Worm (Caenorhabditis elegans) whole organism, L4 larva: ENCODE results near the gene F54F11.1.

Source experiments
- F10B5.3 ChIP-seq: sonication (generic microtip); optimal IDR thresholded peaks from 2 replicates; lab custom pipeline; 2016; ENCODE audit warnings: mild to moderate bottlenecking, missing genetic modification characterization, missing compliant biosample characterization
- F26F4.8 ChIP-seq: fragments of 200-800 bp; sonication (Bioruptor generic); conservative IDR thresholded peaks from 2 replicates; pipeline ENCODE4 v1.3.6; 2022; ENCODE audit warnings: missing genetic modification characterization, missing compliant biosample characterization
- F37D6.2 ChIP-seq: sonication (generic microtip); optimal IDR thresholded peaks from 2 replicates; lab custom pipeline; 2016; ENCODE audit warnings: mild to moderate bottlenecking, missing genetic modification characterization, missing compliant biosample characterization
- R02D3.7 ChIP-seq: fragments of 150-350 bp; sonication (generic microtip); optimal IDR thresholded peaks from 3 replicates; lab custom pipeline; 2014; ENCODE audit warnings: missing biosample characterization, missing genetic modification characterization
- T26A8.4 ChIP-seq: fragments of 200-800 bp; sonication (Bioruptor generic); IDR thresholded peaks from 2 replicates; pipeline ENCODE4 v1.3.6; 2022; ENCODE audit warnings: missing genetic modification characterization, missing compliant biosample characterization
- Y5F2A.4 ChIP-seq: fragments of 200-800 bp; sonication (Bioruptor generic); optimal IDR thresholded peaks from 2 replicates; lab custom pipeline; 2018; ENCODE audit warnings: mild to moderate bottlenecking, missing genetic modification characterization, missing compliant biosample characterization
- aha-1 ChIP-seq: fragments of 150-350 bp; peaks from one replicate; lab custom pipeline; 2014; ENCODE audit warnings: missing biosample characterization, missing genetic modification characterization
- ceh-28 ChIP-seq: fragments of 150-350 bp; optimal IDR thresholded peaks from 2 replicates; lab custom pipeline; 2014; ENCODE audit warnings: missing biosample characterization, missing genetic modification reagents, missing genetic modification characterization
- ces-1 ChIP-seq: fragments of 150-350 bp; sonication (generic microtip); optimal IDR thresholded peaks from 4 replicates; lab custom pipeline; 2014; ENCODE audit warnings: missing biosample characterization, missing genetic modification reagents, missing genetic modification characterization
- ctbp-1 ChIP-seq: fragments of 200-800 bp; sonication (Bioruptor generic); IDR thresholded peaks from 2 replicates; pipeline ENCODE4 v1.3.6; 2022; ENCODE audit warnings: missing genetic modification reagents, missing genetic modification characterization, missing compliant biosample characterization
- daf-12 ChIP-seq: fragments of 150-350 bp; optimal IDR thresholded peaks from 2 replicates; lab custom pipeline; 2014; ENCODE audit warnings: missing biosample characterization, missing genetic modification reagents, missing genetic modification characterization
- daf-19 ChIP-seq: fragments of 200-800 bp; sonication (Bioruptor generic); conservative IDR thresholded peaks from 2 replicates; pipeline ENCODE4 v1.3.6; 2022; ENCODE audit warnings: missing genetic modification characterization, missing compliant biosample characterization
- dmd-6 ChIP-seq: fragments of 200-800 bp; sonication (Bioruptor generic); IDR thresholded peaks from 2 replicates; pipeline ENCODE4 v1.3.6; 2022; ENCODE audit warnings: missing genetic modification reagents, missing genetic modification characterization, missing compliant biosample characterization
- dmd-9 ChIP-seq: fragments of 200-800 bp; sonication (Bioruptor generic); IDR thresholded peaks from 2 replicates; pipeline ENCODE4 v1.3.6; 2022; ENCODE audit warnings: missing genetic modification reagents, missing genetic modification characterization, missing compliant biosample characterization
- duxl-1 ChIP-seq: sonication (generic microtip); optimal IDR thresholded peaks from 2 replicates; lab custom pipeline; 2016; ENCODE audit warnings: mild to moderate bottlenecking, missing genetic modification characterization, moderate library complexity, missing compliant biosample characterization; ENCODE audit not compliant: poor library complexity
- dve-1 ChIP-seq: sonication (generic microtip); optimal IDR thresholded peaks from 2 replicates; lab custom pipeline; 2017; ENCODE audit warnings: antibody characterized with exemption, mild to moderate bottlenecking, missing genetic modification characterization, missing compliant biosample characterization; ENCODE audit not compliant: insufficient read depth
- fkh-10 ChIP-seq: fragments of 150-350 bp; optimal IDR thresholded peaks from 2 replicates; lab custom pipeline; 2014; ENCODE audit warnings: missing biosample characterization, missing genetic modification reagents, missing genetic modification characterization
- fos-1 ChIP-seq: fragments of 150-350 bp; optimal IDR thresholded peaks from 2 replicates; lab custom pipeline; 2014; ENCODE audit warnings: missing biosample characterization, missing genetic modification characterization
- gei-8 ChIP-seq: fragments of 200-800 bp; sonication (Bioruptor generic); optimal IDR thresholded peaks from 2 replicates; lab custom pipeline; 2018; ENCODE audit warnings: mild to moderate bottlenecking, missing genetic modification characterization, missing compliant biosample characterization
- lin-1 ChIP-seq: fragments of 200-800 bp; sonication (Bioruptor generic); IDR thresholded peaks from 2 replicates; pipeline ENCODE4 v1.3.6; 2022; ENCODE audit warnings: missing genetic modification reagents, missing genetic modification characterization, missing compliant biosample characterization
- lin-29 ChIP-seq: fragments of 200-800 bp; sonication (Bioruptor generic); IDR thresholded peaks from 2 replicates; pipeline ENCODE4 v1.3.6; 2022; ENCODE audit warnings: missing genetic modification reagents, missing genetic modification characterization, missing compliant biosample characterization
- lsy-2 ChIP-seq, 2 experiments: fragments of 150-350 bp in 1 of 2; sonication (generic microtip) in 1 of 2; optimal IDR thresholded peaks; 2 replicates each; lab custom pipeline; 2014 to 2017; ENCODE audit warnings: missing biosample characterization in 2 of 2, missing genetic modification characterization in 2 of 2
- mdl-1 ChIP-seq, 2 experiments: fragments of 150-350 bp in 1 of 2; sonication (generic microtip) in 1 of 2; optimal IDR thresholded peaks; 2 replicates each; lab custom pipeline; 2014 to 2017; ENCODE audit warnings: missing biosample characterization in 2 of 2, missing genetic modification characterization in 2 of 2
- mep-1 ChIP-seq: fragments of 150-350 bp; sonication (generic microtip); optimal IDR thresholded peaks from 3 replicates; lab custom pipeline; 2014; ENCODE audit warnings: missing biosample characterization, missing genetic modification characterization
- mes-2 ChIP-seq: sonication (generic microtip); optimal IDR thresholded peaks from 2 replicates; lab custom pipeline; 2016; ENCODE audit warnings: missing genotype, mild to moderate bottlenecking, missing genetic modification characterization, missing compliant biosample characterization; ENCODE audit not compliant: poor library complexity, severe bottlenecking
- mxl-3 ChIP-seq: fragments of 200-800 bp; sonication (Bioruptor generic); optimal IDR thresholded peaks from 2 replicates; lab custom pipeline; 2018; ENCODE audit warnings: mild to moderate bottlenecking, missing genetic modification characterization, missing compliant biosample characterization
- nhr-102 ChIP-seq: sonication (generic microtip); optimal IDR thresholded peaks from 2 replicates; lab custom pipeline; 2016; ENCODE audit warnings: mild to moderate bottlenecking, missing genetic modification characterization, moderate library complexity, missing compliant biosample characterization
- nhr-11 ChIP-seq: fragments of 150-350 bp; optimal IDR thresholded peaks from 2 replicates; lab custom pipeline; 2014; ENCODE audit warnings: missing biosample characterization, missing genetic modification characterization
- nhr-28 ChIP-seq: fragments of 150-350 bp; optimal IDR thresholded peaks from 2 replicates; lab custom pipeline; 2014; ENCODE audit warnings: missing biosample characterization, missing genetic modification characterization
- nhr-42 ChIP-seq: fragments of 200-800 bp; sonication (Bioruptor generic); IDR thresholded peaks from 2 replicates; pipeline ENCODE4 v1.3.6; 2022; ENCODE audit warnings: missing genetic modification characterization, missing compliant biosample characterization
- nhr-48 ChIP-seq: sonication (generic microtip); optimal IDR thresholded peaks from 2 replicates; lab custom pipeline; 2016; ENCODE audit warnings: mild to moderate bottlenecking, missing genetic modification characterization, missing compliant biosample characterization
- nhr-76 ChIP-seq: fragments of 150-350 bp; optimal IDR thresholded peaks from 2 replicates; lab custom pipeline; 2014; ENCODE audit warnings: missing biosample characterization, missing genetic modification characterization
- nhr-77 ChIP-seq: fragments of 150-350 bp; optimal IDR thresholded peaks from 2 replicates; lab custom pipeline; 2014; ENCODE audit warnings: missing biosample characterization, missing genetic modification characterization
- php-3 ChIP-seq: fragments of 200-800 bp; sonication (Bioruptor generic); IDR thresholded peaks from 2 replicates; pipeline ENCODE4 v1.3.6; 2022; ENCODE audit warnings: missing genetic modification reagents, missing genetic modification characterization, missing compliant biosample characterization
- pqm-1 ChIP-seq: sonication (generic microtip); optimal IDR thresholded peaks from 2 replicates; lab custom pipeline; 2017; ENCODE audit warnings: missing biosample characterization, missing genetic modification characterization
- saeg-2 ChIP-seq: fragments of 200-800 bp; sonication (Bioruptor generic); IDR thresholded peaks from 2 replicates; pipeline ENCODE4 v1.3.6; 2022; ENCODE audit warnings: missing genetic modification reagents, missing genetic modification characterization, missing compliant biosample characterization
- sdz-12 ChIP-seq: fragments of 200-800 bp; sonication (Bioruptor generic); optimal IDR thresholded peaks from 2 replicates; lab custom pipeline; 2018; ENCODE audit warnings: mild to moderate bottlenecking, missing genetic modification characterization, missing compliant biosample characterization
- spr-1 ChIP-seq: sonication (generic microtip); optimal IDR thresholded peaks from 2 replicates; lab custom pipeline; 2016; ENCODE audit warnings: mild to moderate bottlenecking, missing genetic modification characterization, missing compliant biosample characterization
- tra-1 ChIP-seq: fragments of 200-800 bp; sonication (Bioruptor generic); IDR thresholded peaks from 2 replicates; pipeline ENCODE4 v1.3.6; 2022; ENCODE audit warnings: missing genetic modification reagents, missing genetic modification characterization, missing compliant biosample characterization
- unc-130 ChIP-seq: sonication (generic microtip); optimal IDR thresholded peaks from 2 replicates; lab custom pipeline; 2016; ENCODE audit warnings: missing genetic modification reagents, missing genetic modification characterization, missing compliant biosample characterization
- unc-39 ChIP-seq: sonication (generic microtip); optimal IDR thresholded peaks from 2 replicates; lab custom pipeline; 2017; ENCODE audit warnings: missing biosample characterization, missing genetic modification characterization
- unc-62 ChIP-seq, 3 experiments: fragments of 150-350 bp in 1 of 3; sonication (generic microtip); optimal IDR thresholded peaks in 2 of 3; peaks in 1 of 3; 1 replicate in 1 of 3; 2 replicates in 2 of 3; lab custom pipeline; 2014 to 2017; ENCODE audit warnings: missing biosample characterization in 3 of 3, missing genetic modification characterization in 3 of 3, missing genetic modification reagents in 3 of 3, missing genotype in 1 of 3
- zfp-2 ChIP-seq: sonication (generic microtip); optimal IDR thresholded peaks from 2 replicates; lab custom pipeline; 2016; ENCODE audit warnings: mild to moderate bottlenecking, missing genetic modification characterization, missing compliant biosample characterization
- zfp-3 ChIP-seq: fragments of 200-800 bp; sonication (Bioruptor generic); conservative IDR thresholded peaks from 2 replicates; pipeline ENCODE4 v1.3.6; 2022; ENCODE audit warnings: missing genetic modification reagents, missing genetic modification characterization, missing compliant biosample characterization
- zip-11 ChIP-seq: fragments of 200-800 bp; sonication (Bioruptor generic); IDR thresholded peaks from 2 replicates; pipeline ENCODE4 v1.3.6; 2022; ENCODE audit warnings: missing genetic modification characterization, missing compliant biosample characterization
- ztf-11 ChIP-seq: fragments of 150-350 bp; optimal IDR thresholded peaks from 2 replicates; lab custom pipeline; 2014; ENCODE audit warnings: missing biosample characterization, missing genetic modification characterization

Gene F54F11.1

ce11 chrII:13467838-13468389 lies 35.8 kb upstream of the F54F11.1 start (continued):
- TF ChIP-seq ces-1 = no peak
- TF ChIP-seq ztf-11 (tag; lab: Kevin White, UChicago) = no peak
- peak; percentile 10 for TF ChIP-seq mep-1 (tag; lab: Kevin White, UChicago)
- TF ChIP-seq mxl-3 (GFP tag; lab: Kevin White, UChicago) = peak; percentile 72
- peak; percentile 56 for TF ChIP-seq nhr-28 (tag; lab: Kevin White, UChicago)
- no peak for TF ChIP-seq sdz-12 (GFP tag; lab: Kevin White, UChicago)
- TF ChIP-seq nhr-76 (tag; lab: Kevin White, UChicago) = no peak
- peak; percentile 43 for TF ChIP-seq nhr-11 (tag; lab: Kevin White, UChicago)
- TF ChIP-seq gei-8 (GFP tag; lab: Kevin White, UChicago) = no peak
- TF ChIP-seq saeg-2 (GFP tag; lab: Robert Waterston, UW) = no peak
- no peak for TF ChIP-seq nhr-42 (GFP tag; lab: Robert Waterston, UW)
- TF ChIP-seq F37D6.2 (tag; lab: Kevin White, UChicago) = no peak
- no peak for TF ChIP-seq aha-1 (tag; lab: Kevin White, UChicago)
- peak; percentile 8 for TF ChIP-seq nhr-102 (tag; lab: Kevin White, UChicago)
- no peak for TF ChIP-seq dmd-9 (GFP tag; lab: Robert Waterston, UW)
- no peak for TF ChIP-seq Y5F2A.4
- TF ChIP-seq dve-1 (tag; lab: Kevin White, UChicago) = peak; percentile 80
- no peak for TF ChIP-seq duxl-1 (tag; lab: Kevin White, UChicago)
- TF ChIP-seq F10B5.3 = no peak
- TF ChIP-seq unc-39 = no peak
- no peak for TF ChIP-seq mdl-1 (tag; optimal IDR thresholded peaks at IDR 0.05; lab: Kevin White, UChicago)
- peak in 1 of 2 experiments; percentile 86 for TF ChIP-seq unc-62 (GFP tag; optimal IDR thresholded peaks at IDR 0.05 in 1 of 2; lab: Kevin White, UChicago)
- TF ChIP-seq unc-62 (tag; optimal IDR thresholded peaks at IDR 0.05; lab: Kevin White, UChicago) = no peak
- no peak for TF ChIP-seq fkh-10 (GFP tag; lab: Kevin White, UChicago)
- TF ChIP-seq, all 104 proteins: peak for 18

ce11 chrII:13469043-13469652 lies 34.6 kb upstream of the F54F11.1 start, which contains the start of gene E01G4.3:
Gene E01G4.3 (minus strand): TSS chrII:13469602.
- no peak for TF ChIP-seq lin-29 (GFP tag; lab: Robert Waterston, UW)
- peak; percentile 89 for TF ChIP-seq dve-1 (tag; lab: Kevin White, UChicago)
- TF ChIP-seq mxl-3 (GFP tag; lab: Kevin White, UChicago) = peak; percentile 70
- peak; percentile 38 for TF ChIP-seq pqm-1 (tag; lab: Kevin White, UChicago)
- TF ChIP-seq zip-11 (GFP tag; lab: Robert Waterston, UW) = no peak
- no peak for TF ChIP-seq Y5F2A.4
- no peak for TF ChIP-seq daf-19 (GFP tag; lab: Robert Waterston, UW)
- TF ChIP-seq ceh-28 (tag; lab: Kevin White, UChicago) = no peak
- no peak for TF ChIP-seq R02D3.7
- TF ChIP-seq mes-2 = peak; percentile 17
- peak; percentile 79 for TF ChIP-seq nhr-77 (tag; lab: Kevin White, UChicago)
- peak; percentile 97 for TF ChIP-seq nhr-48 (tag; lab: Kevin White, UChicago)
- peak; percentile 86 for TF ChIP-seq tra-1 (GFP tag; lab: Robert Waterston, UW)
- TF ChIP-seq lsy-2 (tag; optimal IDR thresholded peaks at IDR 0.05; lab: Kevin White, UChicago) = peak; percentile 14 to 34
- TF ChIP-seq dmd-6 (GFP tag; lab: Robert Waterston, UW) = peak; percentile 98
- TF ChIP-seq aha-1 (tag; lab: Kevin White, UChicago) = peak; percentile 97
- TF ChIP-seq zfp-3 (GFP tag; lab: Robert Waterston, UW) = no peak
- peak; percentile 94 for TF ChIP-seq nhr-11 (tag; lab: Kevin White, UChicago)
- TF ChIP-seq F37D6.2 (tag; lab: Kevin White, UChicago) = no peak
- TF ChIP-seq php-3 = peak; percentile 53
- TF ChIP-seq nhr-42 (GFP tag; lab: Robert Waterston, UW) = peak; percentile 11; the same call in 1 of the 2 replicates
- no peak for TF ChIP-seq zfp-2
- no peak for TF ChIP-seq fos-1
- peak; percentile 51; the same call in 1 of the 2 replicates for TF ChIP-seq T26A8.4 (GFP tag; lab: Robert Waterston, UW)
- TF ChIP-seq lin-1 (GFP tag; lab: Robert Waterston, UW) = peak; percentile 73; the same call in 1 of the 2 replicates
- peak; percentile 94 for TF ChIP-seq nhr-28 (tag; lab: Kevin White, UChicago)
- TF ChIP-seq F26F4.8 = no peak
- TF ChIP-seq saeg-2 (GFP tag; lab: Robert Waterston, UW) = peak; percentile 68; the same call in 1 of the 2 replicates
- peak; percentile 10 for TF ChIP-seq spr-1 (tag; lab: Kevin White, UChicago)
- no peak for TF ChIP-seq daf-12 (tag; lab: Kevin White, UChicago)
- TF ChIP-seq ctbp-1 = peak; percentile 26; the same call in 1 of the 2 replicates
- no peak for TF ChIP-seq unc-130 (GFP tag; lab: Kevin White, UChicago)
